Fruit fly (Drosophila melanogaster): ENCODE data around the gene CG9286.

- no peak for TF ChIP-seq tj (GFP tag; optimal IDR thresholded peaks at IDR 0.05)
- TF ChIP-seq toe (GFP tag; optimal IDR thresholded peaks at IDR 0.05) = no peak
- no peak for TF ChIP-seq bab1 (GFP tag; optimal IDR thresholded peaks at IDR 0.05)
- no peak for TF ChIP-seq ovo (GFP tag; optimal IDR thresholded peaks at IDR 0.05)
- no peak for TF ChIP-seq cic (GFP tag; optimal IDR thresholded peaks at IDR 0.05)
- TF ChIP-seq kay (GFP tag; ENCODE audit: borderline replicate concordance) = no peak
- no peak for TF ChIP-seq CG11617 (GFP tag; optimal IDR thresholded peaks at IDR 0.05)
- TF ChIP-seq Clk (GFP tag; optimal IDR thresholded peaks at IDR 0.05) = no peak
These were observed 45.4 kb upstream of the CG9286 start for dm6 chr3R:13735304-13735898.
